Worm (Caenorhabditis elegans) whole organism, late embryonic: Measurements from ENCODE around the gene rfip-1.

Experiments
- C08G9.2 ChIP-seq: sonication (generic microtip); optimal IDR thresholded peaks from 2 replicates; lab custom pipeline; 2016; ENCODE audit warnings: mild to moderate bottlenecking, missing genetic modification characterization, moderate library complexity, missing compliant biosample characterization
- ceh-14 ChIP-seq: sonication (generic microtip); optimal IDR thresholded peaks from 2 replicates; lab custom pipeline; 2016; ENCODE audit warnings: missing genotype, missing genetic modification characterization, missing compliant biosample characterization
- ceh-19 ChIP-seq: fragments of 200-800 bp; sonication (Bioruptor generic); optimal IDR thresholded peaks from 2 replicates; lab custom pipeline; 2018; ENCODE audit warnings: mild to moderate bottlenecking, missing genetic modification characterization, missing compliant biosample characterization
- ceh-2 ChIP-seq: sonication (generic microtip); optimal IDR thresholded peaks from 2 replicates; lab custom pipeline; 2016; ENCODE audit warnings: missing genotype, missing genetic modification characterization, missing compliant biosample characterization
- ceh-22 ChIP-seq: sonication (generic microtip); optimal IDR thresholded peaks from 2 replicates; lab custom pipeline; 2017; ENCODE audit warnings: missing biosample characterization, missing genetic modification characterization
- ceh-31 ChIP-seq: sonication (generic microtip); optimal IDR thresholded peaks from 2 replicates; lab custom pipeline; 2016; ENCODE audit warnings: missing genetic modification characterization, missing compliant biosample characterization
- ceh-34 ChIP-seq: sonication (generic microtip); optimal IDR thresholded peaks from 2 replicates; lab custom pipeline; 2016; ENCODE audit warnings: mild to moderate bottlenecking, missing genetic modification characterization, missing compliant biosample characterization
- ceh-45 ChIP-seq: fragments of 200-800 bp; sonication (Bioruptor generic); IDR thresholded peaks from 2 replicates; pipeline ENCODE4 v1.3.6; 2022; ENCODE audit warnings: missing genetic modification reagents, missing genetic modification characterization, missing compliant biosample characterization
- dmd-4 ChIP-seq: sonication (generic microtip); optimal IDR thresholded peaks from 2 replicates; lab custom pipeline; 2016; ENCODE audit warnings: borderline replicate concordance, missing genetic modification characterization, missing compliant biosample characterization
- dve-1 ChIP-seq: sonication (generic microtip); optimal IDR thresholded peaks from 2 replicates; lab custom pipeline; 2017; ENCODE audit warnings: antibody characterized with exemption, mild to moderate bottlenecking, missing genetic modification characterization, missing compliant biosample characterization
- elt-2 ChIP-seq: sonication (generic microtip); optimal IDR thresholded peaks from 2 replicates; lab custom pipeline; 2016; ENCODE audit warnings: missing genetic modification reagents, missing genetic modification characterization, missing compliant biosample characterization
- elt-4 ChIP-seq: sonication (generic microtip); optimal IDR thresholded peaks from 2 replicates; lab custom pipeline; 2016; ENCODE audit warnings: missing genetic modification characterization, missing compliant biosample characterization
- eyg-1 ChIP-seq: sonication (generic microtip); optimal IDR thresholded peaks from 2 replicates; lab custom pipeline; 2016; ENCODE audit warnings: missing genotype, missing genetic modification characterization, missing compliant biosample characterization
- fax-1 ChIP-seq: sonication (generic microtip); optimal IDR thresholded peaks from 2 replicates; lab custom pipeline; 2016; ENCODE audit warnings: missing genotype, missing genetic modification characterization, missing compliant biosample characterization
- fkh-10 ChIP-seq: fragments of 150-350 bp; optimal IDR thresholded peaks from 2 replicates; lab custom pipeline; 2014; ENCODE audit warnings: missing biosample characterization, missing genetic modification reagents, missing genetic modification characterization
- fkh-6 ChIP-seq: sonication (generic microtip); optimal IDR thresholded peaks from 2 replicates; lab custom pipeline; 2016; ENCODE audit warnings: missing genetic modification characterization, missing compliant biosample characterization
- gmeb-2 ChIP-seq: sonication (generic microtip); optimal IDR thresholded peaks from 2 replicates; lab custom pipeline; 2016; ENCODE audit warnings: missing genetic modification characterization, inconsistent platforms, missing compliant biosample characterization
- hlh-30 ChIP-seq: sonication (generic microtip); optimal IDR thresholded peaks from 2 replicates; lab custom pipeline; 2017; ENCODE audit warnings: antibody characterized with exemption, missing genetic modification characterization, missing compliant biosample characterization; ENCODE audit not compliant: insufficient read depth
- hlh-6 ChIP-seq: sonication (generic microtip); optimal IDR thresholded peaks from 2 replicates; lab custom pipeline; 2016; ENCODE audit warnings: missing genotype, missing genetic modification characterization, missing compliant biosample characterization
- hlh-8 ChIP-seq: sonication (generic microtip); optimal IDR thresholded peaks from 2 replicates; lab custom pipeline; 2016; ENCODE audit warnings: missing genotype, missing genetic modification characterization, missing compliant biosample characterization
- lim-6 ChIP-seq: sonication (generic microtip); optimal IDR thresholded peaks from 2 replicates; lab custom pipeline; 2016; ENCODE audit warnings: missing genetic modification characterization, missing compliant biosample characterization
- lin-11 ChIP-seq: fragments of 200-800 bp; sonication (Bioruptor generic); optimal IDR thresholded peaks from 2 replicates; lab custom pipeline; 2018; ENCODE audit warnings: mild to moderate bottlenecking, missing genetic modification characterization, missing compliant biosample characterization
- madf-2 ChIP-seq: sonication (generic microtip); optimal IDR thresholded peaks from 2 replicates; lab custom pipeline; 2017; ENCODE audit warnings: missing genetic modification characterization, missing compliant biosample characterization
- nhr-11 ChIP-seq: fragments of 150-350 bp; optimal IDR thresholded peaks from 2 replicates; lab custom pipeline; 2014; ENCODE audit warnings: missing biosample characterization, missing genetic modification characterization
- npax-4 ChIP-seq: sonication (generic microtip); optimal IDR thresholded peaks from 2 replicates; lab custom pipeline; 2016; ENCODE audit warnings: missing genetic modification characterization, missing compliant biosample characterization
- pax-1 ChIP-seq: fragments of 150-350 bp; optimal IDR thresholded peaks from 2 replicates; lab custom pipeline; 2014; ENCODE audit warnings: missing biosample characterization, missing genetic modification characterization
- pha-2 ChIP-seq: sonication (generic microtip); optimal IDR thresholded peaks from 2 replicates; lab custom pipeline; 2017; ENCODE audit warnings: mild to moderate bottlenecking, missing genetic modification characterization, missing compliant biosample characterization
- ref-2 ChIP-seq: sonication (generic microtip); optimal IDR thresholded peaks from 2 replicates; lab custom pipeline; 2016; ENCODE audit warnings: missing genetic modification characterization, missing compliant biosample characterization
- rnt-1 ChIP-seq: sonication (generic microtip); optimal IDR thresholded peaks from 2 replicates; lab custom pipeline; 2016; ENCODE audit warnings: missing genetic modification characterization, missing compliant biosample characterization
- sdc-2 ChIP-seq: sonication (generic microtip); optimal IDR thresholded peaks from 2 replicates; lab custom pipeline; 2016; ENCODE audit warnings: missing genotype, missing genetic modification characterization, missing compliant biosample characterization
- sox-2 ChIP-seq: fragments of 200-800 bp; sonication (Bioruptor generic); IDR thresholded peaks from 2 replicates; pipeline ENCODE4 v1.3.6; 2022; ENCODE audit warnings: missing genetic modification reagents, missing genetic modification characterization, missing compliant biosample characterization
- unc-3 ChIP-seq, 2 experiments: fragments of 200-800 bp in 1 of 2; sonication (Bioruptor generic) in 1 of 2; sonication (generic microtip) in 1 of 2; conservative IDR thresholded peaks in 1 of 2; optimal IDR thresholded peaks in 1 of 2; 2 replicates each; pipeline versions ENCODE4 v1.3.6 to Lab custom; 2016 to 2022; ENCODE audit warnings: missing compliant biosample characterization in 2 of 2, missing genetic modification characterization in 2 of 2, missing genetic modification reagents in 1 of 2
- unc-42 ChIP-seq: sonication (generic microtip); optimal IDR thresholded peaks from 2 replicates; lab custom pipeline; 2016; ENCODE audit warnings: missing genotype, missing genetic modification characterization, missing compliant biosample characterization
- unc-55 ChIP-seq: sonication (generic microtip); optimal IDR thresholded peaks from 2 replicates; lab custom pipeline; 2017; ENCODE audit warnings: missing biosample characterization, missing genetic modification reagents, missing genetic modification characterization
- ztf-16 ChIP-seq: sonication (generic microtip); optimal IDR thresholded peaks from 2 replicates; lab custom pipeline; 2017; ENCODE audit warnings: missing genetic modification characterization, missing compliant biosample characterization

Gene rfip-1

DNA sequence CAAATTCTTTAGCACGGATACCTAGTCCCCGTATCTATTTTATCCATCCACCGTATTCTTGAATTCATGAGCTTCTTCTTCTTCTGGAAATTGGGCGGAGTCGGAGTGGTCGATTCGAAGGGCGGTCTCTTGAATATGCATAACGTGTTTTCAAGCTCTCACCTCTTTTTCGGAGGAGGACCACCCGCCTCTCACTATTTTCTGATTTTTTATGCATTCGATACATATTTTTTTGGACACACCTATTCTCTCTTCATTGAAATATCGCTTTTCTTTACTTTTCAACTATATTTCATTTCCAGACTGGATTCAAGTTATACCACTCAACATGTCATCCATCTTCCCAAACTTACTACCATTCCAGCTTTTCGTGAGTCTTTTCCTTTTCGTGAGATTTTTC, 44.1 kb downstream of the rfip-1 start, which contains the start of gene egl-44:
Gene egl-44, plus strand, starts transcription at position 301 of the 400 bp plus-strand sequence.
- TF ChIP-seq lim-6 (tag; lab: Kevin White, UChicago) (no peak), hlh-8 (tag; lab: Kevin White, UChicago) (no peak), dmd-4 (tag; lab: Kevin White, UChicago) (no peak), ceh-22 (tag; lab: Kevin White, UChicago) (no peak), unc-3 (GFP tag; conservative IDR thresholded peaks at IDR 0.05; lab: Robert Waterston, UW) (no peak), unc-3 (tag; optimal IDR thresholded peaks at IDR 0.05; lab: Kevin White, UChicago) (no peak), nhr-11 (tag; lab: Kevin White, UChicago) (no peak), ceh-34 (tag; lab: Kevin White, UChicago) (no peak), ceh-14 (tag; lab: Kevin White, UChicago) (no peak), ceh-2 (tag; lab: Kevin White, UChicago) (no peak), hlh-6 (no peak), sdc-2 (tag; lab: Kevin White, UChicago) (no peak), ceh-19 (GFP tag; lab: Kevin White, UChicago) (no peak), pha-2 (tag; lab: Kevin White, UChicago) (no peak), dve-1 (tag; lab: Kevin White, UChicago) (no peak)
- TF ChIP-seq, all 69 proteins: peak for 0

DNA sequence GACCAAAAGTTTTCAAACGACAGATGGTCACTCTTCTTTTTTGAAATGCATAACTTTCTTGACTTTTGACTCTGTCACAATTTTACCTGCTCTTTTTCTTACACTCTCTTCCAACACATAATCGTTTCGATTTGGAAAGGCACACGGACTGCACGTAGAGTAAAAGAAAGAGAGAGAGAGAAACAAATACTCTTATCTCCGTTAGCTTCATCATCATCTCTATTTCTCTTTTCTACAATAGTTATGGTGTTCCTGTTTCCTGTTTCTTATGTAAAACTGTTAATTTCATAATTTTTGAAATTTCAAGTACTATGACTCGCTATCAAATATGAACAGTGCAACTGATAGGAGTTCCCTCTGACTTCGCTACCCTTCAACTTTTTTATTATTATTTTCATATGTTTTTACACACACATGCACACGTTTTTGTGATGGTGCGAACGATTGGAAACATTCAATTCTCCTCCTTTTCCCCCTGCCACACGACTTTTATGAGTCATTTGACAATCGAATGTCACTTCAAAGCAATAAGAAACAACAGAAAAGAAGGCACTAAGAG, 45.8 kb downstream of the rfip-1 start:
- TF ChIP-seq ceh-31 (tag; lab: Kevin White, UChicago): no peak
- no peak for TF ChIP-seq ceh-19 (GFP tag; lab: Kevin White, UChicago)
- peak; percentile 39 for TF ChIP-seq elt-2 (tag; lab: Kevin White, UChicago)

DNA sequence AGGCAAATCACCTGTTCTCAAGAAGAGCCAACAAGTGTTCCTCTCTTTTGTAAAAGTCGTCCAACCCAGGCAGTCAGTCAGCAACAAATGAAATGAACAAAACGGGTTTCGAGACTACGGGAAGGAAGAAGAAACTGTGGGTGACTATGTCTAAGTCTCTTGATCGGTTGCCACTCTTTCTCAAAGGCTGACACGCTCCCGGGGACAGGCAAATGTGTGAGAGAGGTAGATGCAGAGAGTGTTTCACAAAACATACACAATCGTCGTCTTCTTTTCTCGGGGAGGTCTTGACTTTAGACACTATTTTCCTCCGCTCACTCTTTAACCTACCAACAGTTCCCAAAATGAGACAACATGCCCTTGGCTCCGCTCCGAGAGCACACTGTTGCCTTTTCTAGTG, 46.8 kb downstream of the rfip-1 start:
- TF ChIP-seq ztf-16 (tag; lab: Kevin White, UChicago) (no peak), ref-2 (peak; percentile 45)

DNA sequence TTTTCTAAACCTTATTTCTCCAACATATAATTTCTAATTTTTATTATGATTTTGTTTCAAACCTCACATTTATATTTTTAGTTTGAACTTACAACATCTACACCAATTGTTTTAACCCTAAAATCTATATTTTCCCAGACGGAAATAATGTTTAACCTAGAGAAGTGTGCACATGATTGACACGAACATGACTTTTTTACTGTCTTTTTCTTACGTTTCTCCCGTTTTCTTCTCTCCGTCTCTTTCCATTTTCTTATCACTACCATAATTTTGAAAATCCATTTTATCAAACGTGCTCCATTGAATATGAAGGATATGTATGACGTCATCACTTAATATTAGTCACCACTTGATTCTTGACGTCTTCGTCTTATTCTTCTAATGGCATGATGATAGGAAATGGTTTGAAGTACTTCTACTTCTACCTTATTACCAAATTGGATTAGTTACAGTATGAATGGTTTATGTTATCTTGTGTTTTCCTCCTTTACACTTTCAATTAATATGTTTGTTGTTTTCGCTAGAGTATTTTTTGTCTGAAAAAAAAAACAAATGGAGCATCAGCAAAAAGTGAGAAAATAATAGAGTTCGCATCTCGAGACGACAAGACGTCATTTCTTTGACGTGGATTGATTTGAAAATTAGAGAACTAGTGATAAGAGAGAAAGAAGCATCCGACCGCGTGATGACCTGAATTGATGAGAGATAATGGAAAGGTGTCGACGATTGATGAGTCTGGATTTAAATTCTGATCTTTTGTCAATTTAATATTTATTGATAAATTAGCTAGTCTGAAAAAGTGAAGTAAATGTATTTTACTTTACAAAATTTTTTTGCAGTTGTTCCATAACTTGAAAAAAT, 47.8 kb downstream of the rfip-1 start:
- TF ChIP-seq lin-11 (tag; lab: Kevin White, UChicago): no peak
- TF ChIP-seq gmeb-2: no peak
- no peak for TF ChIP-seq ref-2
- peak; percentile 88 for TF ChIP-seq unc-55
- no peak for TF ChIP-seq C08G9.2

DNA sequence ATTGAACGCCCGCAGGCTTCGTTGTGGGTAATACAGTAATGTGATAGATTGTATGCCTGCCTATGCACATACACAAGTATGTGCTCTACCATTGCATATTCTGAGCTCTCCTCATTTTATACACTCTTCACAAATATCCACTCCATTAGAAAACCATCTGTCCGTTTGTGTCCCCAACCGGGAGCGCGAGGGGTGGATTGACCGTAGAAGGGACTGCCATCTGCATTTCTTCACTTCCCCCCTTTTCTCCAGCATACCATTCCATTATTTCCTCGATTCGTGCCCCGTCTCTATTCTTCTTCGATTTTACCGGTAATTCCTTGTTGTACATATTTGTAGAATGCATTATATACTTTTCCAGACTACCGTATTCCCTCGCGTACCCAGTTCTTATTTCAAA, 48.8 kb downstream of the rfip-1 start:
- TF ChIP-seq pax-1: no peak
- no peak for TF ChIP-seq npax-4 (tag; lab: Kevin White, UChicago)
- TF ChIP-seq hlh-6: peak; percentile 30
- TF ChIP-seq fkh-6 (tag; lab: Kevin White, UChicago): peak; percentile 25

DNA sequence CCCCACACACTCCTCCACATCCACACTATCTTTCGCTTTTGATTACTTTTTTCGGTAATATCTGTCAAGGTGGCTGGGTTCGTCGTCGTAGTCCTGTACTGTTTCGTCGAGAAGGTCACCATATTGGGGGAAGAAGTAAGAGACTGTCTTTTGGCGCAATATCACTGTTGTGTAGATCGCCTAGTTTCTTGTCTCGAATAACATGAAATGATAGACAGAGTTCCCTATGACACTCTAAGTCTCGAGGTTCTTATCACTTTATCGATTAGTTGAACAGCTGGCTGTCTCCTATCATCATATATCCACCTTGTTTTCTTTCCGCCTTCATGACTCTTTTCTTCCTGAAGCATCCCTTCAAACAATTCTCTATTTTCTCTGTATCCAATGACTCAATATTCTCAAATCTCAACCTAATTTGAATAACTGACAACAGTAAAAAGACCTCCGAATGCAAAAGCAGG, 49.6 kb downstream of the rfip-1 start:
- TF ChIP-seq unc-55: peak; percentile 28
- TF ChIP-seq madf-2 (tag; lab: Kevin White, UChicago): no peak
- TF ChIP-seq, all 69 proteins: peak for 1

DNA sequence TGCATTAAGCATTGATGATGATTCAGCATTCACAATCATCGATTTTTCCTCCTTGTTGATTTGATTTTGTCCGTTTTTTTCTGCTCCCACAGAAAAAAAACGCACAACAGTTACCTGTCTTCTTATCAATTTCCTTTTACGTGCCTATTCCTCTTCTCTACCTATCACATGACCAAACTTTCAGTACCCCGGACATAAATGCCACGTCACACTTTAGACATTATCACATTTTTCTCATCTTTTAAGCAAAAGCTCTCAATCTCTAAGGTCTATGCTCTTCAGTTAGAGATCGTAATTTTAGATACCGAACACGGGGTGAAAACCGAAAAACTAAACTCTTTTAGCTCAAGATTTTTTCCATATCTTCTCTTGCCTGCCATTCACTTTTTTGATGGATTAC, 51.7 kb downstream of the rfip-1 start:
- TF ChIP-seq pax-1 (no peak), elt-4 (tag; lab: Kevin White, UChicago) (no peak), eyg-1 (tag; lab: Kevin White, UChicago) (no peak), ceh-31 (tag; lab: Kevin White, UChicago) (no peak), fax-1 (tag; lab: Kevin White, UChicago) (no peak), nhr-11 (tag; lab: Kevin White, UChicago) (no peak), unc-42 (tag; lab: Kevin White, UChicago) (no peak), ceh-45 (GFP tag; lab: Robert Waterston, UW) (no peak), ztf-16 (tag; lab: Kevin White, UChicago) (no peak), fkh-10 (GFP tag; lab: Kevin White, UChicago) (no peak), rnt-1 (no peak), sox-2 (GFP tag; lab: Robert Waterston, UW) (no peak), hlh-30 (tag; lab: Kevin White, UChicago) (no peak)
- TF ChIP-seq, all 69 proteins: peak for 0
